Fruit fly (Drosophila melanogaster): ENCODE results near the gene ttm2.

Gene ttm2

DNA sequence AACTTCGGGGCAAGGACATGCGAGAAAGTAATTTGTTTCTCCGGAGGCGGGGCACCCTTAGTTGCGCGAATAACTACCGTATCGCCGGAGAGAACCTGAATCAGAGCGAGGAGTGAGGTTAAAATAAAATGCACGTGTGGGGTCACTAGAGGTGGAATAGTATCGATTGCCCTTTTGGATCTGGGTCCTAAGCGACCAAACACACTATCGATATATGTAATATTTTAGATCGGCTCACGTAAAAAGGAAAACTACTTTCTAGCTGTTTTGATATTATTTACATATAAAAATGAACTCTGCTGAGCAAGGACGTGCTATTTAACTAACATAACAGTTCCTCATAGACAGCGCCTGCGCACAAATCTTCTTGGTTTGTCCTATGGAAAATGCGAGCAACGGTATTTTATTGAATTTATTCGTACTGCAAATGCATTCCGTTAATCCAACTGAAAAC, 12.2 kb upstream of the ttm2 start (continued):
- no peak for TF ChIP-seq CG13775 (GFP tag; optimal IDR thresholded peaks at IDR 0.05)
- no peak for TF ChIP-seq pho (GFP tag; optimal IDR thresholded peaks at IDR 0.05)
- no peak for TF ChIP-seq danr (GFP tag; IDR thresholded peaks at IDR 0.05)
- no peak for TF ChIP-seq lmd (GFP tag; IDR thresholded peaks at IDR 0.05)
- TF ChIP-seq Bgb (GFP tag; IDR thresholded peaks at IDR 0.05; ENCODE audit: partially characterized antibody), result peak; percentile 81
- TF ChIP-seq NFAT (GFP tag; IDR thresholded peaks at IDR 0.05), result no peak
- no peak for TF ChIP-seq CG6654 (GFP tag; optimal IDR thresholded peaks at IDR 0.05)
- no peak for TF ChIP-seq esg (GFP tag; conservative IDR thresholded peaks at IDR 0.05)
- no peak for TF ChIP-seq MTF-1 (GFP tag; optimal IDR thresholded peaks at IDR 0.05; ENCODE audit: borderline replicate concordance)
- TF ChIP-seq CG32532 (GFP tag; IDR thresholded peaks at IDR 0.05), result no peak
- TF ChIP-seq CG2875 (GFP tag; optimal IDR thresholded peaks at IDR 0.05), result no peak
- no peak for TF ChIP-seq Trl (optimal IDR thresholded peaks at IDR 0.05)
- no peak for TF ChIP-seq Trl (GFP tag; optimal IDR thresholded peaks at IDR 0.05)
- TF ChIP-seq CG7786 (GFP tag; optimal IDR thresholded peaks at IDR 0.05), result no peak
- TF ChIP-seq tll (GFP tag; optimal IDR thresholded peaks at IDR 0.05), result no peak
- TF ChIP-seq CG11560 (tag; IDR thresholded peaks at IDR 0.05), result no peak
- TF ChIP-seq salm (tag; optimal IDR thresholded peaks at IDR 0.05), result no peak
- no peak for TF ChIP-seq kah (GFP tag; optimal IDR thresholded peaks at IDR 0.05)
- TF ChIP-seq CG11696 (GFP tag; IDR thresholded peaks at IDR 0.05), result no peak
- TF ChIP-seq Scr (GFP tag; IDR thresholded peaks at IDR 0.05; ENCODE audit: partially characterized antibody), result peak; percentile 89
- TF ChIP-seq ranshi (GFP tag; IDR thresholded peaks at IDR 0.05), result no peak
- TF ChIP-seq C15 (GFP tag; IDR thresholded peaks at IDR 0.05), result no peak
- TF ChIP-seq tx (GFP tag; optimal IDR thresholded peaks at IDR 0.05), result no peak
- TF ChIP-seq E2f1 (GFP tag; IDR thresholded peaks at IDR 0.05), result no peak
- no peak for TF ChIP-seq zfh2 (GFP tag; optimal IDR thresholded peaks at IDR 0.05)
- no peak for TF ChIP-seq unpg (GFP tag; optimal IDR thresholded peaks at IDR 0.05)
- peak; percentile 6 for TF ChIP-seq CG6854 (GFP tag; optimal IDR thresholded peaks at IDR 0.05)
- no peak for TF ChIP-seq Hsf (GFP tag; optimal IDR thresholded peaks at IDR 0.05)
- TF ChIP-seq gro (GFP tag; optimal IDR thresholded peaks at IDR 0.05), result no peak
- TF ChIP-seq jing (GFP tag; optimal IDR thresholded peaks at IDR 0.05), result no peak
- TF ChIP-seq croc (GFP tag; conservative IDR thresholded peaks at IDR 0.05), result no peak
- TF ChIP-seq Sry-β (GFP tag; optimal IDR thresholded peaks at IDR 0.05), result no peak
- TF ChIP-seq CG10147 (GFP tag; optimal IDR thresholded peaks at IDR 0.05), result no peak
- TF ChIP-seq pan (optimal IDR thresholded peaks at IDR 0.05), result no peak
- no peak for TF ChIP-seq pan (GFP tag; optimal IDR thresholded peaks at IDR 0.05 in 1 of 2, IDR thresholded peaks at IDR 0.05 in 1 of 2)
- TF ChIP-seq CG7556 (GFP tag; optimal IDR thresholded peaks at IDR 0.05), result no peak
- no peak for TF ChIP-seq CG10462 (GFP tag; optimal IDR thresholded peaks at IDR 0.05)
- TF ChIP-seq CG5953 (GFP tag; IDR thresholded peaks at IDR 0.05), result no peak
- peak; percentile 80 for TF ChIP-seq sna (GFP tag; IDR thresholded peaks at IDR 0.05; ENCODE audit: partially characterized antibody)
- TF ChIP-seq Side (GFP tag; optimal IDR thresholded peaks at IDR 0.05), result no peak
- no peak for TF ChIP-seq gcm (GFP tag; optimal IDR thresholded peaks at IDR 0.05)
- no peak for TF ChIP-seq ash1 (GFP tag; optimal IDR thresholded peaks at IDR 0.05)
- TF ChIP-seq h (optimal IDR thresholded peaks at IDR 0.05), result no peak
- TF ChIP-seq Lhr (GFP tag; optimal IDR thresholded peaks at IDR 0.05), result no peak
- TF ChIP-seq CG3065 (GFP tag; optimal IDR thresholded peaks at IDR 0.05), result no peak
- TF ChIP-seq vnd (GFP tag; IDR thresholded peaks at IDR 0.05; ENCODE audit: partially characterized antibody), result peak; percentile 81
- TF ChIP-seq B-H2 (GFP tag; optimal IDR thresholded peaks at IDR 0.05), result peak; percentile 13
- no peak for TF ChIP-seq CG4707 (GFP tag; optimal IDR thresholded peaks at IDR 0.05)
- TF ChIP-seq fu2 (GFP tag; optimal IDR thresholded peaks at IDR 0.05), result no peak
- peak; percentile 34 for TF ChIP-seq CG12659 (GFP tag; optimal IDR thresholded peaks at IDR 0.05)
- TF ChIP-seq Hr3 (GFP tag; optimal IDR thresholded peaks at IDR 0.05), result no peak
- no peak for TF ChIP-seq shn (GFP tag; optimal IDR thresholded peaks at IDR 0.05)
- TF ChIP-seq ci (GFP tag; IDR thresholded peaks at IDR 0.05), result no peak
